Worm (Caenorhabditis elegans): ENCODE data around the gene fat-4.

ce11 chrIV:9801418-9801817 lies 2.2 kb downstream of the fat-4 start:
- no peak for TF ChIP-seq R02D3.7 (tag; optimal IDR thresholded peaks at IDR 0.05)
- TF ChIP-seq lin-39 (tag; optimal IDR thresholded peaks at IDR 0.05), result no peak
- TF ChIP-seq nhr-25 (tag; optimal IDR thresholded peaks at IDR 0.05), result no peak
- no peak for TF ChIP-seq ceh-82 (tag; optimal IDR thresholded peaks at IDR 0.05)
- TF ChIP-seq fos-1 (tag; optimal IDR thresholded peaks at IDR 0.05), result peak; percentile 91
- no peak for TF ChIP-seq ceh-16 (tag; optimal IDR thresholded peaks at IDR 0.05)
- TF ChIP-seq ztf-11 (tag; optimal IDR thresholded peaks at IDR 0.05), result no peak
- no peak for TF ChIP-seq lin-11 (tag; optimal IDR thresholded peaks at IDR 0.05)
- no peak for TF ChIP-seq lin-13 (GFP tag; optimal IDR thresholded peaks at IDR 0.05)
- TF ChIP-seq ZK546.5 (tag; optimal IDR thresholded peaks at IDR 0.05), result no peak
- no peak for TF ChIP-seq aly-2 (tag; optimal IDR thresholded peaks at IDR 0.05)
- TF ChIP-seq skn-1 (tag; optimal IDR thresholded peaks at IDR 0.05), result no peak
